Fruit fly (Drosophila melanogaster): Measurements from ENCODE around the gene fbp.

fbp gene

DNA sequence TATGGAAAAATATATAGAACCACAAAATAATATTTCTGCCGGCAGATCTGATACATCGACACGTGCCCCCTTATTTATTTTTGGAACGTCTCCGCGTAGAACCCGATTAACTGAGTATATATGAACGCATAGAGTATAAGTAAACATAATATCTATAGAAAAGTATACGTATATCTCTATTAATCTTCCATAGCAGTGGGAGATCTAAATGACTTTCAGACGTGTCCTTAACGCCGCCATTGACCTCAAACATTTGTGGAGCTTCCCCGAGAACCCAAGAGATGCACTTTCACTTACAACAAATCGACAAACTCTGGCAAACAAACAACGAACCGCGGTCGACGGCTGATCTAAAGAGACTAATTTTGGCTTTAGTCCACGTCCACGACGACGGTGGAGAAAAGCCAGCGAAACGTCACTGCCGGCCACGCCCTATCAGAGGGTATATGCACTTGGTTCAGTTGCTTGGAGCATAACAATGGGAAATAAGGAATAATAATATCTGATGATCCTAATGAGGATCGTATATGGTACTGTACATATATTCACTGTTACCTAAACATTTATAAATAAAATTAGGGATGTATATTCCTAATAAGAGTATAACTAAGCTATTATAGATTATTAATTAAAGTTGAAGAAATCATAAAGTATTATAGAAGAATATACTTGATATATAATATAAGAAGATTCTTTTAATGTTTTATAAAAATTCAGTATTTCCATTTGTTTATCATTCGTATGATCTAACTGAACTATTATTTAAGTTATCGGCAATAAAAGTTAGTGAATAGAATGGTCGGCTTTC lies at the start of gene fbp (continued):
- TF ChIP-seq CG2875 (GFP tag; optimal IDR thresholded peaks at IDR 0.05) (no peak), ssp (GFP tag; IDR thresholded peaks at IDR 0.05) (0 out of 2 replicates have a peak, but pooled peaks have one; percentile 17), lmd (GFP tag; IDR thresholded peaks at IDR 0.05) (peak; percentile 39; the same call in 1 of the 2 replicates), dm (GFP tag; optimal IDR thresholded peaks at IDR 0.05) (no peak), CG4854 (GFP tag; optimal IDR thresholded peaks at IDR 0.05) (no peak), Rfx (GFP tag; IDR thresholded peaks at IDR 0.05) (peak; percentile 71), CG5180 (GFP tag; optimal IDR thresholded peaks at IDR 0.05) (no peak), CG34422 (GFP tag; IDR thresholded peaks at IDR 0.05) (peak; percentile 71; the same call in 2 of the 3 replicates), gsb (GFP tag; IDR thresholded peaks at IDR 0.05) (no peak), insv (GFP tag; optimal IDR thresholded peaks at IDR 0.05) (no peak), PHDP (tag; optimal IDR thresholded peaks at IDR 0.05) (peak; percentile 44), CG9215 (GFP tag; IDR thresholded peaks at IDR 0.05) (peak; percentile 48), CG11723 (GFP tag; optimal IDR thresholded peaks at IDR 0.05) (peak; percentile 68), zf30C (GFP tag; optimal IDR thresholded peaks at IDR 0.05) (no peak), Abd-B (GFP tag; optimal IDR thresholded peaks at IDR 0.05) (peak; percentile 65), CG14441 (GFP tag; IDR thresholded peaks at IDR 0.05) (no peak), ara (GFP tag; IDR thresholded peaks at IDR 0.05) (no peak), CG16863 (GFP tag; optimal IDR thresholded peaks at IDR 0.05) (peak; percentile 12), mirr (GFP tag; optimal IDR thresholded peaks at IDR 0.05) (no peak), az2 (GFP tag; optimal IDR thresholded peaks at IDR 0.05) (peak; percentile 73), her (GFP tag; optimal IDR thresholded peaks at IDR 0.05) (no peak), CG6254 (GFP tag; optimal IDR thresholded peaks at IDR 0.05) (no peak), gem (tag; optimal IDR thresholded peaks at IDR 0.05) (peak; percentile 84), CG17802 (tag; optimal IDR thresholded peaks at IDR 0.05) (no peak), MBD-R2 (GFP tag; IDR thresholded peaks at IDR 0.05) (no peak; the same call in 1 of the 2 replicates), MTF-1 (GFP tag; optimal IDR thresholded peaks at IDR 0.05; ENCODE audit: borderline replicate concordance) (no peak), pho (GFP tag; optimal IDR thresholded peaks at IDR 0.05) (no peak), Atf3 (GFP tag; optimal IDR thresholded peaks at IDR 0.05) (no peak), CG8089 (GFP tag; optimal IDR thresholded peaks at IDR 0.05) (no peak), pzg (GFP tag; optimal IDR thresholded peaks at IDR 0.05) (no peak), CG13894 (tag; optimal IDR thresholded peaks at IDR 0.05) (peak; percentile 70), cad (GFP tag; optimal IDR thresholded peaks at IDR 0.05) (no peak), bsh (GFP tag; optimal IDR thresholded peaks at IDR 0.05) (peak; percentile 56 to 61), slou (GFP tag; optimal IDR thresholded peaks at IDR 0.05) (no peak), Stat92E (GFP tag; optimal IDR thresholded peaks at IDR 0.05) (peak in 1 of 3 experiments; percentile 25), CG6683 (GFP tag; optimal IDR thresholded peaks at IDR 0.05) (peak; percentile 10), Ada2b (GFP tag; IDR thresholded peaks at IDR 0.05) (peak; percentile 19; the same call in 1 of the 2 replicates), CG10366 (GFP tag; IDR thresholded peaks at IDR 0.05) (peak; percentile 41; the same call in 1 of the 2 replicates), Optix (GFP tag; IDR thresholded peaks at IDR 0.05) (no peak), sisA (GFP tag; IDR thresholded peaks at IDR 0.05) (peak; percentile 46; the same call in 1 of the 2 replicates), E2f2 (GFP tag; IDR thresholded peaks at IDR 0.05) (no peak), Ssrp (tag; optimal IDR thresholded peaks at IDR 0.05) (peak; percentile 57), CG12391 (tag; optimal IDR thresholded peaks at IDR 0.05) (peak; percentile 80), CG1529 (GFP tag; optimal IDR thresholded peaks at IDR 0.05) (peak; percentile 46), nau (GFP tag; optimal IDR thresholded peaks at IDR 0.05) (peak; percentile 52), scrt (GFP tag; optimal IDR thresholded peaks at IDR 0.05) (peak; percentile 21), psq (GFP tag; optimal IDR thresholded peaks at IDR 0.05) (peak; percentile 43), ATbp (GFP tag; optimal IDR thresholded peaks at IDR 0.05) (peak; percentile 26)
